Worm (Caenorhabditis elegans): ENCODE results near the gene Y43E12A.3.

Y43E12A.3 gene

ce11 chrIV:11025941-11026340, 38.2 kb downstream of the Y43E12A.3 start:
- TF ChIP-seq unc-62 (GFP tag; optimal IDR thresholded peaks at IDR 0.05), result no peak

ce11 chrIV:11026648-11027047, 39.0 kb downstream of the Y43E12A.3 start:
- TF ChIP-seq unc-62 (GFP tag; optimal IDR thresholded peaks at IDR 0.05), result no peak

- no peak for TF ChIP-seq unc-62 (GFP tag; optimal IDR thresholded peaks at IDR 0.05)
Measured at ce11 chrIV:11027560-11027959, 39.9 kb downstream of the Y43E12A.3 start.

- TF ChIP-seq unc-62 (GFP tag; optimal IDR thresholded peaks at IDR 0.05), result no peak
Measured at ce11 chrIV:11029412-11029811, 41.7 kb downstream of the Y43E12A.3 start, which contains the start of gene hrg-5. TSS of gene hrg-5 (minus strand) at chrIV:11029428.

ce11 chrIV:11030117-11030516, 42.4 kb downstream of the Y43E12A.3 start:
- no peak for TF ChIP-seq unc-62 (GFP tag; optimal IDR thresholded peaks at IDR 0.05)

ce11 chrIV:11030893-11031292, 43.2 kb downstream of the Y43E12A.3 start, which contains the start of gene hrg-4:
TSS of gene hrg-4 (minus strand) at chrIV:11030993.
- TF ChIP-seq unc-62 (GFP tag; optimal IDR thresholded peaks at IDR 0.05), result no peak

ce11 chrIV:11031640-11032039, 43.9 kb downstream of the Y43E12A.3 start:
- no peak for TF ChIP-seq unc-62 (GFP tag; optimal IDR thresholded peaks at IDR 0.05)

ce11 chrIV:11032288-11032687, 44.6 kb downstream of the Y43E12A.3 start, which contains the start of gene hrg-6:
TSS of gene hrg-6 (plus strand) at chrIV:11032588.
- TF ChIP-seq unc-62 (GFP tag; optimal IDR thresholded peaks at IDR 0.05), result no peak

- no peak for TF ChIP-seq unc-62 (GFP tag; optimal IDR thresholded peaks at IDR 0.05)
Measured at ce11 chrIV:11036222-11036621, 48.5 kb downstream of the Y43E12A.3 start, which contains the start of gene fkb-1. TSS of gene fkb-1 (plus strand) at chrIV:11036582.

- TF ChIP-seq unc-62 (GFP tag; optimal IDR thresholded peaks at IDR 0.05), result no peak
Measured at ce11 chrIV:11037118-11037719, 49.5 kb downstream of the Y43E12A.3 start.

ce11 chrIV:11038218-11038617, 50.5 kb downstream of the Y43E12A.3 start:
- no peak for TF ChIP-seq unc-62 (GFP tag; optimal IDR thresholded peaks at IDR 0.05)

- TF ChIP-seq unc-62 (GFP tag; optimal IDR thresholded peaks at IDR 0.05), result no peak
Measured at ce11 chrIV:11038618-11038664, 50.7 kb downstream of the Y43E12A.3 start, which contains the start of gene kdin-1. TSS of gene kdin-1 (plus strand) at chrIV:11038655.

ce11 chrIV:11038665-11039064, 51.0 kb downstream of the Y43E12A.3 start:
- TF ChIP-seq unc-62 (GFP tag; optimal IDR thresholded peaks at IDR 0.05), result no peak

Measured in whole organism, dauer.